Fruit fly (Drosophila melanogaster) whole organism, embryonic: ENCODE measurements around the gene CG10353.

Experiments used
- Aef1 ChIP-seq: fragments of 200-800 bp; sonication (Bioruptor generic); IDR thresholded peaks from 3 replicates; pipeline ENCODE4 v1.3.6; 2022; ENCODE audit warnings: missing biosample characterization, missing genetic modification characterization
- BtbVII ChIP-seq: fragments of 200-800 bp; sonication (Bioruptor generic); optimal IDR thresholded peaks from 3 replicates; lab custom pipeline; 2017; ENCODE audit warnings: missing biosample characterization, mild to moderate bottlenecking, missing genetic modification characterization
- CG12155 ChIP-seq: fragments of 200-800 bp; sonication (Bioruptor generic); optimal IDR thresholded peaks from 3 replicates; lab custom pipeline; 2016; ENCODE audit warnings: missing biosample characterization, missing genetic modification characterization
- CG12299 ChIP-seq: fragments of 200-800 bp; sonication (Bioruptor generic); optimal IDR thresholded peaks from 2 replicates; lab custom pipeline; 2018; ENCODE audit warnings: missing biosample characterization, mild to moderate bottlenecking, missing genetic modification characterization
- CG14050 ChIP-seq: fragments of 200-800 bp; sonication (Bioruptor generic); IDR thresholded peaks from 3 replicates; pipeline ENCODE4 v1.3.6; 2022; ENCODE audit warnings: missing biosample characterization, missing genetic modification characterization
- CG2875 ChIP-seq: fragments of 200-800 bp; sonication (Bioruptor generic); optimal IDR thresholded peaks from 2 replicates; lab custom pipeline; 2017; ENCODE audit warnings: missing biosample characterization, mild to moderate bottlenecking, missing genetic modification characterization, missing genetic modification reagents
- CG30020 ChIP-seq: fragments of 200-800 bp; optimal IDR thresholded peaks from 2 replicates; lab custom pipeline; 2019; ENCODE audit warnings: missing biosample characterization, mild to moderate bottlenecking, missing genetic modification characterization, moderate library complexity
- CG31365 ChIP-seq: fragments of 200-800 bp; sonication (Bioruptor generic); optimal IDR thresholded peaks from 2 replicates; lab custom pipeline; 2018; ENCODE audit warnings: missing biosample characterization, mild to moderate bottlenecking, missing genetic modification characterization
- CG4328 ChIP-seq: fragments of 200-800 bp; sonication (Bioruptor generic); optimal IDR thresholded peaks from 3 replicates; lab custom pipeline; 2017; ENCODE audit warnings: missing biosample characterization, missing genetic modification reagents, missing genetic modification characterization
- CG7372 ChIP-seq: fragments of 200-800 bp; sonication (Bioruptor generic); IDR thresholded peaks from 2 replicates; pipeline ENCODE4 v1.3.6; 2022; ENCODE audit warnings: missing biosample characterization, missing genetic modification characterization
- CG7745 ChIP-seq: fragments of 200-800 bp; sonication (Bioruptor generic); optimal IDR thresholded peaks from 2 replicates; lab custom pipeline; 2018; ENCODE audit warnings: missing biosample characterization, mild to moderate bottlenecking, missing genetic modification characterization, moderate library complexity
- CG8765 ChIP-seq: fragments of 200-800 bp; sonication (Bioruptor generic); IDR thresholded peaks from 2 replicates; pipeline ENCODE4 v1.3.6; 2022; ENCODE audit warnings: missing biosample characterization, missing genetic modification characterization
- CG8924 ChIP-seq: fragments of 200-800 bp; optimal IDR thresholded peaks from 3 replicates; lab custom pipeline; 2019; ENCODE audit warnings: missing biosample characterization, mild to moderate bottlenecking, missing genetic modification characterization, moderate library complexity
- CG9437 ChIP-seq: fragments of 200-800 bp; sonication (Bioruptor generic); optimal IDR thresholded peaks from 2 replicates; lab custom pipeline; 2018; ENCODE audit warnings: missing biosample characterization, mild to moderate bottlenecking, missing genetic modification characterization
- Chrac-16 ChIP-seq: fragments of 200-800 bp; sonication (Bioruptor generic); optimal IDR thresholded peaks from 3 replicates; lab custom pipeline; 2016; ENCODE audit warnings: missing biosample characterization, missing genetic modification characterization
- CkIIα-i1 ChIP-seq: fragments of 200-800 bp; sonication (Bioruptor generic); IDR thresholded peaks from 2 replicates; pipeline ENCODE4 v1.3.6; 2022; ENCODE audit warnings: missing biosample characterization, missing genetic modification characterization
- Drgx ChIP-seq: fragments of 200-800 bp; sonication (Bioruptor generic); IDR thresholded peaks from 2 replicates; pipeline ENCODE4 v1.3.6; 2022; ENCODE audit warnings: missing biosample characterization, missing genetic modification characterization
- ERR ChIP-seq: fragments of 200-800 bp; sonication (Bioruptor generic); optimal IDR thresholded peaks from 2 replicates; lab custom pipeline; 2016; ENCODE audit warnings: missing biosample characterization, missing genetic modification characterization
- Fer1 ChIP-seq: fragments of 200-800 bp; sonication (Bioruptor generic); optimal IDR thresholded peaks from 2 replicates; lab custom pipeline; 2017; ENCODE audit warnings: missing biosample characterization, mild to moderate bottlenecking, missing genetic modification characterization
- GATAe ChIP-seq: fragments of 200-800 bp; sonication (Bioruptor generic); conservative IDR thresholded peaks from 2 replicates; pipeline ENCODE4 v1.3.6; 2022; ENCODE audit warnings: missing biosample characterization, missing genetic modification characterization
- H15 ChIP-seq: fragments of 200-800 bp; sonication (Bioruptor generic); IDR thresholded peaks from 3 replicates; pipeline ENCODE4 v1.3.6; 2022; ENCODE audit warnings: missing biosample characterization, missing genetic modification characterization
- HLH54F ChIP-seq: fragments of 200-800 bp; sonication (Bioruptor generic); optimal IDR thresholded peaks from 3 replicates; lab custom pipeline; 2016; ENCODE audit warnings: missing biosample characterization, missing genetic modification characterization
- Hand ChIP-seq: fragments of 200-800 bp; sonication (Bioruptor generic); optimal IDR thresholded peaks from 2 replicates; lab custom pipeline; 2017; ENCODE audit warnings: mild to moderate bottlenecking, missing biosample characterization, missing genetic modification reagents, missing genetic modification characterization
- Hmr ChIP-seq: fragments of 200-800 bp; sonication (Bioruptor generic); optimal IDR thresholded peaks from 3 replicates; lab custom pipeline; 2017; ENCODE audit warnings: mild to moderate bottlenecking, missing biosample characterization, missing genetic modification reagents, missing genetic modification characterization
- Jarid2 ChIP-seq: fragments of 200-800 bp; sonication (Bioruptor generic); optimal IDR thresholded peaks from 3 replicates; lab custom pipeline; 2017; ENCODE audit warnings: mild to moderate bottlenecking, missing biosample characterization, missing genetic modification reagents, missing genetic modification characterization
- Lpt ChIP-seq: fragments of >200 bp; optimal IDR thresholded peaks from 2 replicates; lab custom pipeline; 2018; ENCODE audit warnings: missing biosample characterization, missing genetic modification characterization
- NFAT ChIP-seq: fragments of 200-800 bp; sonication (Bioruptor generic); IDR thresholded peaks from 2 replicates; pipeline ENCODE4 v1.3.6; 2022; ENCODE audit warnings: missing biosample characterization, missing genetic modification characterization
- Rx ChIP-seq: fragments of 200-800 bp; sonication (Bioruptor generic); IDR thresholded peaks from 2 replicates; pipeline ENCODE4 v1.3.6; 2022; ENCODE audit warnings: missing biosample characterization, missing genetic modification characterization
- Sry-δ ChIP-seq: fragments of 200-800 bp; sonication (Bioruptor generic); optimal IDR thresholded peaks from 2 replicates; lab custom pipeline; 2016; ENCODE audit warnings: missing biosample characterization, missing genetic modification characterization
- Vsx1 ChIP-seq: fragments of 200-800 bp; sonication (Bioruptor generic); optimal IDR thresholded peaks from 2 replicates; lab custom pipeline; 2017; ENCODE audit warnings: missing biosample characterization, mild to moderate bottlenecking, missing genetic modification characterization, missing genetic modification reagents
- ac ChIP-seq: fragments of 200-800 bp; sonication (Bioruptor generic); optimal IDR thresholded peaks from 3 replicates; lab custom pipeline; 2017; ENCODE audit warnings: missing biosample characterization, mild to moderate bottlenecking, missing genetic modification characterization
- ash1 ChIP-seq: fragments of 200-800 bp; sonication (Bioruptor generic); optimal IDR thresholded peaks from 2 replicates; lab custom pipeline; 2018; ENCODE audit warnings: missing biosample characterization, mild to moderate bottlenecking, missing genetic modification characterization
- cas ChIP-seq: fragments of 200-800 bp; sonication (Bioruptor generic); IDR thresholded peaks from 2 replicates; pipeline ENCODE4 v1.3.6; 2022; ENCODE audit warnings: missing biosample characterization, missing genetic modification characterization
- disco-r ChIP-seq: fragments of 200-800 bp; sonication (Bioruptor generic); optimal IDR thresholded peaks from 2 replicates; lab custom pipeline; 2016; ENCODE audit warnings: missing biosample characterization, missing genetic modification characterization
- ewg ChIP-seq: fragments of 200-800 bp; sonication (Bioruptor generic); optimal IDR thresholded peaks from 3 replicates; lab custom pipeline; 2017; ENCODE audit warnings: mild to moderate bottlenecking, missing biosample characterization, missing genetic modification reagents, missing genetic modification characterization
- fd102C ChIP-seq: fragments of 200-800 bp; sonication (Bioruptor generic); optimal IDR thresholded peaks from 2 replicates; lab custom pipeline; 2018; ENCODE audit warnings: missing biosample characterization, mild to moderate bottlenecking, missing genetic modification characterization, moderate library complexity
- fru ChIP-seq: fragments of >200 bp; optimal IDR thresholded peaks from 2 replicates; lab custom pipeline; 2017
- ftz-f1 ChIP-seq: fragments of 200-800 bp; sonication (Bioruptor generic); optimal IDR thresholded peaks from 2 replicates; lab custom pipeline; 2016; ENCODE audit warnings: missing biosample characterization, missing genetic modification characterization
- grn ChIP-seq: fragments of 200-800 bp; sonication (Bioruptor generic); optimal IDR thresholded peaks from 3 replicates; lab custom pipeline; 2017; ENCODE audit warnings: missing biosample characterization, missing genetic modification characterization
- gt ChIP-seq: fragments of 200-800 bp; sonication (Bioruptor generic); IDR thresholded peaks from 2 replicates; pipeline ENCODE4 v1.3.6; 2022; ENCODE audit warnings: missing biosample characterization, missing genetic modification characterization
- her ChIP-seq: fragments of 200-800 bp; sonication (Bioruptor generic); optimal IDR thresholded peaks from 2 replicates; lab custom pipeline; 2016; ENCODE audit warnings: missing biosample characterization, missing genetic modification characterization
- nerfin-1 ChIP-seq: fragments of 200-800 bp; sonication (Bioruptor generic); optimal IDR thresholded peaks from 3 replicates; lab custom pipeline; 2019; ENCODE audit warnings: missing biosample characterization, mild to moderate bottlenecking, missing genetic modification characterization, moderate library complexity
- sc ChIP-seq, 3 experiments: fragments of >200 bp in 2 of 3; fragments of 200-800 bp in 1 of 3; sonication (Bioruptor generic) in 1 of 3; optimal IDR thresholded peaks; 2 replicates in 2 of 3; 3 replicates in 1 of 3; lab custom pipeline; 2017; ENCODE audit warnings: mild to moderate bottlenecking in 1 of 3, missing biosample characterization in 1 of 3, missing genetic modification characterization in 1 of 3, missing genetic modification reagents in 1 of 3
- slou ChIP-seq: fragments of 200-800 bp; sonication (Bioruptor generic); optimal IDR thresholded peaks from 3 replicates; lab custom pipeline; 2016; ENCODE audit warnings: missing biosample characterization, missing genetic modification characterization
- sna ChIP-seq: fragments of 200-800 bp; sonication (Bioruptor generic); IDR thresholded peaks from 2 replicates; pipeline ENCODE4 v1.3.6; 2022; ENCODE audit warnings: missing biosample characterization, missing genetic modification characterization; ENCODE audit not compliant: partially characterized antibody
- trem ChIP-seq: fragments of 200-800 bp; optimal IDR thresholded peaks from 3 replicates; lab custom pipeline; 2019; ENCODE audit warnings: missing biosample characterization, mild to moderate bottlenecking, missing genetic modification characterization, moderate library complexity
- unc-4 ChIP-seq: fragments of 200-800 bp; sonication (Bioruptor generic); IDR thresholded peaks from 2 replicates; pipeline ENCODE4 v1.3.6; 2022; ENCODE audit warnings: missing biosample characterization, missing genetic modification characterization; ENCODE audit not compliant: partially characterized antibody
- vfl ChIP-seq: fragments of 200-800 bp; sonication (Bioruptor generic); optimal IDR thresholded peaks from 2 replicates; lab custom pipeline; 2016; ENCODE audit warnings: missing biosample characterization, missing genetic modification characterization
- zen ChIP-seq: fragments of 200-800 bp; sonication (Bioruptor generic); optimal IDR thresholded peaks from 3 replicates; lab custom pipeline; 2018; ENCODE audit warnings: missing biosample characterization, mild to moderate bottlenecking, missing genetic modification characterization, moderate library complexity

The CG10353 gene

dm6 chrX:11848507-11849264 lies 38.3 kb downstream of the CG10353 start (continued):
- TF ChIP-seq grn (GFP tag; lab: Kevin White, UChicago) (no peak), Lpt (GFP tag; lab: Kevin White, UChicago) (no peak), zen (tag; lab: Kevin White, UChicago) (no peak), CG8765 (GFP tag; lab: Robert Waterston, UW) (no peak), vfl (GFP tag; lab: Kevin White, UChicago) (no peak), HLH54F (no peak), CG31365 (tag; lab: Kevin White, UChicago) (no peak), disco-r (GFP tag; lab: Kevin White, UChicago) (no peak), H15 (no peak), ewg (GFP tag; lab: Kevin White, UChicago) (peak; percentile 14), ERR (GFP tag; lab: Kevin White, UChicago) (no peak), CkIIα-i1 (GFP tag; lab: Robert Waterston, UW) (no peak), unc-4 (GFP tag; lab: Robert Waterston, UW) (no peak), CG9437 (peak; percentile 14), CG12299 (peak; percentile 13), BtbVII (no peak), CG30020 (tag; lab: Kevin White, UChicago) (no peak), CG12155 (GFP tag; lab: Kevin White, UChicago) (no peak), Hand (GFP tag; lab: Kevin White, UChicago) (no peak), CG2875 (no peak), Vsx1 (peak; percentile 36), slou (no peak), fru (lab: Kevin White, UChicago) (no peak), ftz-f1 (GFP tag; lab: Kevin White, UChicago) (no peak), Chrac-16 (GFP tag; lab: Kevin White, UChicago) (no peak), trem (tag; lab: Kevin White, UChicago) (no peak), sna (GFP tag; lab: Robert Waterston, UW) (no peak), gt (GFP tag; lab: Robert Waterston, UW) (no peak), CG7745 (no peak), CG14050 (GFP tag; lab: Robert Waterston, UW) (peak; percentile 35; the same call in 1 of the 3 replicates), Rx (GFP tag; lab: Robert Waterston, UW) (no peak), CG4328 (GFP tag; lab: Kevin White, UChicago) (no peak), CG7372 (GFP tag; lab: Robert Waterston, UW) (no peak), Hmr (peak; percentile 45), her (no peak), ash1 (GFP tag; lab: Kevin White, UChicago) (no peak), fd102C (GFP tag; lab: Kevin White, UChicago) (no peak), Drgx (no peak), cas (no peak), nerfin-1 (peak; percentile 13), sc (optimal IDR thresholded peaks at IDR 0.05; lab: Kevin White, UChicago) (no peak), sc (GFP tag; optimal IDR thresholded peaks at IDR 0.05; lab: Kevin White, UChicago) (no peak), Fer1 (peak; percentile 42), Jarid2 (GFP tag; lab: Kevin White, UChicago) (no peak), CG8924 (peak; percentile 65), NFAT (GFP tag; lab: Robert Waterston, UW) (no peak), Aef1 (GFP tag; lab: Robert Waterston, UW) (0 out of 3 replicates have a peak, but pooled peaks have one; percentile 28), ac (GFP tag; lab: Kevin White, UChicago) (no peak), Sry-δ (GFP tag; lab: Kevin White, UChicago) (no peak), GATAe (GFP tag; lab: Robert Waterston, UW) (no peak)
